Worm (Caenorhabditis elegans) whole organism, young adult: ENCODE results near the gene cup-5.

ENCODE experiments used
- F55B11.4 ChIP-seq: sonication (generic microtip); optimal IDR thresholded peaks from 2 replicates; lab custom pipeline; 2016; ENCODE audit warnings: missing compliant biosample characterization, missing genetic modification characterization, borderline replicate concordance; ENCODE audit not compliant: insufficient read depth
- hmg-20 ChIP-seq: fragments of 200-800 bp; sonication (Bioruptor generic); IDR thresholded peaks from 2 replicates; pipeline ENCODE4 v1.3.6; 2022; ENCODE audit warnings: missing genetic modification reagents, missing genetic modification characterization, missing compliant biosample characterization
- rec-8 ChIP-seq, 2 experiments: sonication (generic microtip); optimal IDR thresholded peaks; 2 replicates each; lab custom pipeline; 2016; ENCODE audit warnings: mild to moderate bottlenecking in 2 of 2, missing genetic modification characterization in 2 of 2, missing genetic modification reagents in 2 of 2, missing genotype in 2 of 2, missing biosample characterization in 1 of 2, missing compliant biosample characterization in 1 of 2, moderate library complexity in 1 of 2
- sdz-38 ChIP-seq: sonication (generic microtip); optimal IDR thresholded peaks from 2 replicates; lab custom pipeline; 2016; ENCODE audit warnings: missing genotype, missing genetic modification characterization, missing compliant biosample characterization

- TF ChIP-seq rec-8 (tag; optimal IDR thresholded peaks at IDR 0.05; lab: Kevin White, UChicago) = no peak
- TF ChIP-seq hmg-20 = no peak
- TF ChIP-seq sdz-38 (tag; lab: Kevin White, UChicago) = no peak
- TF ChIP-seq F55B11.4 (tag; lab: Kevin White, UChicago) = no peak
These were observed 34.3 kb downstream of the cup-5 start for ce11 chrIII:7618294-7618693.
